Worm (Caenorhabditis elegans): ENCODE measurements around the gene dab-1.

The dab-1 gene

ce11 chrII:8248745-8249144, 26.6 kb downstream of the dab-1 start, which contains the start of the genes F35C11.2 and F35C11.4:
F35C11.2 (minus strand) TSS chrII:8248834.
F35C11.4 (plus strand) TSS chrII:8249004.
- 0 out of 2 replicates have a peak, but pooled peaks have one; percentile 38 for TF ChIP-seq tra-1 (GFP tag; IDR thresholded peaks at IDR 0.05)
- peak; percentile 31 for TF ChIP-seq nhr-48 (tag; optimal IDR thresholded peaks at IDR 0.05)
- TF ChIP-seq T20F7.1 (GFP tag; optimal IDR thresholded peaks at IDR 0.05), result peak; percentile 16
- TF ChIP-seq aly-2 (tag; optimal IDR thresholded peaks at IDR 0.05), result no peak
- TF ChIP-seq tag-97 (GFP tag; IDR thresholded peaks at IDR 0.05), result no peak
- TF ChIP-seq php-3 (GFP tag; IDR thresholded peaks at IDR 0.05), result peak; percentile 43; the same call in 1 of the 2 replicates
- peak; percentile 70 for TF ChIP-seq nhr-28 (tag; optimal IDR thresholded peaks at IDR 0.05)
- TF ChIP-seq fos-1 (tag; optimal IDR thresholded peaks at IDR 0.05), result no peak
- TF ChIP-seq dve-1 (tag; optimal IDR thresholded peaks at IDR 0.05; ENCODE audit: insufficient read depth), result peak; percentile 79
- peak; percentile 25 for TF ChIP-seq aha-1 (tag)
- peak; percentile 89 for TF ChIP-seq dmd-6 (GFP tag; IDR thresholded peaks at IDR 0.05)
- TF ChIP-seq lin-39 (tag; optimal IDR thresholded peaks at IDR 0.05), result no peak
- TF ChIP-seq ZK337.2 (GFP tag; IDR thresholded peaks at IDR 0.05), result no peak
- TF ChIP-seq lim-7 (GFP tag; IDR thresholded peaks at IDR 0.05), result no peak
- TF ChIP-seq egl-43 (GFP tag; IDR thresholded peaks at IDR 0.05), result no peak
- TF ChIP-seq dmd-9 (GFP tag; IDR thresholded peaks at IDR 0.05), result no peak
- no peak for TF ChIP-seq skn-1 (tag; optimal IDR thresholded peaks at IDR 0.05)
- TF ChIP-seq Y105C5A.15 (GFP tag; IDR thresholded peaks at IDR 0.05), result no peak
- TF ChIP-seq daf-16 (GFP tag; optimal IDR thresholded peaks at IDR 0.05), result peak in 1 of 2 experiments; percentile 63
- peak; percentile 85 for TF ChIP-seq daf-16 (tag; optimal IDR thresholded peaks at IDR 0.05)
- TF ChIP-seq hlh-11 (tag; optimal IDR thresholded peaks at IDR 0.05), result peak; percentile 80
- TF ChIP-seq rbr-2 (tag; optimal IDR thresholded peaks at IDR 0.05), result no peak
- peak; percentile 64 for TF ChIP-seq pqm-1 (tag; optimal IDR thresholded peaks at IDR 0.05)
- no peak for TF ChIP-seq ceh-20 (GFP tag; IDR thresholded peaks at IDR 0.05)
- TF ChIP-seq snpc-1.2 (GFP tag; IDR thresholded peaks at IDR 0.05), result no peak
- TF ChIP-seq egl-27 (tag; optimal IDR thresholded peaks at IDR 0.05), result no peak
- TF ChIP-seq ceh-44 (GFP tag; IDR thresholded peaks at IDR 0.05), result no peak
- TF ChIP-seq pha-4 (GFP tag; IDR thresholded peaks at IDR 0.05), result no peak
- peak; percentile 25 for TF ChIP-seq pha-4 (tag; optimal IDR thresholded peaks at IDR 0.05)
- no peak for TF ChIP-seq mdl-1 (tag; optimal IDR thresholded peaks at IDR 0.05)

ce11 chrII:8249710-8250109, 27.5 kb downstream of the dab-1 start:
- TF ChIP-seq nhr-237 (tag; optimal IDR thresholded peaks at IDR 0.05), result no peak
- TF ChIP-seq dve-1 (tag; optimal IDR thresholded peaks at IDR 0.05; ENCODE audit: insufficient read depth), result peak; percentile 28
- no peak for TF ChIP-seq daf-16 (GFP tag; optimal IDR thresholded peaks at IDR 0.05)
- TF ChIP-seq daf-16 (tag; optimal IDR thresholded peaks at IDR 0.05), result peak; percentile 4

- TF ChIP-seq unc-130 (GFP tag; optimal IDR thresholded peaks at IDR 0.05) (peak; percentile 46), zip-11 (GFP tag; IDR thresholded peaks at IDR 0.05) (no peak)
Measured at ce11 chrII:8253160-8253793, 31.1 kb downstream of the dab-1 start, which contains the start of gene F35C11.5. F35C11.5 (plus strand) TSS chrII:8253743.

- TF ChIP-seq T26A8.4 (GFP tag; IDR thresholded peaks at IDR 0.05), result no peak
- no peak for TF ChIP-seq pha-4 (GFP tag; IDR thresholded peaks at IDR 0.05)
- TF ChIP-seq pha-4 (tag; optimal IDR thresholded peaks at IDR 0.05), result no peak
- no peak for TF ChIP-seq zfp-3 (GFP tag; conservative IDR thresholded peaks at IDR 0.05)
- no peak for TF ChIP-seq nhr-10 (tag; optimal IDR thresholded peaks at IDR 0.05)
- no peak for TF ChIP-seq unc-62 (GFP tag; optimal IDR thresholded peaks at IDR 0.05 in 1 of 2)
- TF ChIP-seq unc-62 (tag; optimal IDR thresholded peaks at IDR 0.05), result no peak
- no peak for TF ChIP-seq pqm-1 (tag; optimal IDR thresholded peaks at IDR 0.05)
- TF ChIP-seq lin-15B (tag; optimal IDR thresholded peaks at IDR 0.05), result no peak
- TF ChIP-seq Y48G9A.11 (GFP tag; IDR thresholded peaks at IDR 0.05), result no peak
- no peak for TF ChIP-seq ceh-20 (GFP tag; IDR thresholded peaks at IDR 0.05)
Measured at ce11 chrII:8256013-8256412, 33.8 kb downstream of the dab-1 start, which contains the start of gene F35C11.7. F35C11.7 (plus strand) TSS chrII:8256313.

All from whole organism, L4 larva.